Worm (Caenorhabditis elegans) whole organism, L4 larva: ENCODE measurements around the gene F07G11.2.

Experiments used
- mep-1 ChIP-seq: fragments of 150-350 bp; sonication (generic microtip); optimal IDR thresholded peaks from 3 replicates; lab custom pipeline; 2014; ENCODE audit warnings: missing biosample characterization, missing genetic modification characterization
- nhr-25 ChIP-seq: sonication (generic microtip); optimal IDR thresholded peaks from 2 replicates; lab custom pipeline; 2017; ENCODE audit warnings: missing genetic modification characterization, mild to moderate bottlenecking, missing compliant biosample characterization, antibody characterized with exemption, moderate library complexity, borderline replicate concordance; ENCODE audit not compliant: insufficient read depth
- php-3 ChIP-seq: fragments of 200-800 bp; sonication (Bioruptor generic); IDR thresholded peaks from 2 replicates; pipeline ENCODE4 v1.3.6; 2022; ENCODE audit warnings: missing genetic modification reagents, missing genetic modification characterization, missing compliant biosample characterization
- unc-39 ChIP-seq: sonication (generic microtip); optimal IDR thresholded peaks from 2 replicates; lab custom pipeline; 2017; ENCODE audit warnings: missing biosample characterization, missing genetic modification characterization
- ztf-11 ChIP-seq: fragments of 150-350 bp; optimal IDR thresholded peaks from 2 replicates; lab custom pipeline; 2014; ENCODE audit warnings: missing biosample characterization, missing genetic modification characterization

- TF ChIP-seq ztf-11 (tag; lab: Kevin White, UChicago) (no peak), mep-1 (tag; lab: Kevin White, UChicago) (no peak), php-3 (GFP tag; lab: Robert Waterston, UW) (no peak), nhr-25 (tag; lab: Kevin White, UChicago) (no peak), unc-39 (no peak)
Measured at ce11 chrV:7288699-7289098, 15.9 kb upstream of the F07G11.2 start, which contains the start of gene C13A2.1.
